Worm (Caenorhabditis elegans) whole organism, young adult: ENCODE results near the gene pals-23.

Experiments used
- B0261.1 ChIP-seq: sonication (generic microtip); optimal IDR thresholded peaks from 2 replicates; lab custom pipeline; 2016; ENCODE audit warnings: mild to moderate bottlenecking, missing genetic modification characterization, moderate library complexity, missing compliant biosample characterization
- F23B12.7 ChIP-seq: sonication (generic microtip); optimal IDR thresholded peaks from 2 replicates; lab custom pipeline; 2017; ENCODE audit warnings: missing genetic modification characterization, mild to moderate bottlenecking, missing compliant biosample characterization, antibody characterized with exemption, moderate library complexity; ENCODE audit not compliant: insufficient read depth
- F52B5.7 ChIP-seq: sonication (generic microtip); optimal IDR thresholded peaks from 2 replicates; lab custom pipeline; 2016; ENCODE audit warnings: mild to moderate bottlenecking, missing genetic modification characterization, missing compliant biosample characterization
- F55B11.4 ChIP-seq: sonication (generic microtip); optimal IDR thresholded peaks from 2 replicates; lab custom pipeline; 2016; ENCODE audit warnings: missing compliant biosample characterization, missing genetic modification characterization, borderline replicate concordance; ENCODE audit not compliant: insufficient read depth
- Y53G8AR.9 ChIP-seq: fragments of 200-800 bp; sonication (Bioruptor generic); conservative IDR thresholded peaks from 2 replicates; pipeline ENCODE4 v1.3.6; 2022; ENCODE audit warnings: missing genetic modification reagents, missing genetic modification characterization, missing compliant biosample characterization
- Y67H2A.10 ChIP-seq: fragments of 200-800 bp; sonication (Bioruptor generic); conservative IDR thresholded peaks from 2 replicates; pipeline ENCODE4 v1.3.6; 2022; ENCODE audit warnings: missing genetic modification reagents, missing genetic modification characterization, missing compliant biosample characterization
- Y79H2A.3 ChIP-seq: fragments of 200-800 bp; sonication (Bioruptor generic); conservative IDR thresholded peaks from 2 replicates; pipeline ENCODE4 v1.3.6; 2022; ENCODE audit warnings: missing genetic modification reagents, missing genetic modification characterization, missing compliant biosample characterization
- ZK185.1 ChIP-seq: sonication (generic microtip); optimal IDR thresholded peaks from 2 replicates; lab custom pipeline; 2016; ENCODE audit warnings: mild to moderate bottlenecking, missing genetic modification characterization, missing compliant biosample characterization; ENCODE audit not compliant: poor library complexity, severe bottlenecking
- attf-3 ChIP-seq: fragments of 200-800 bp; sonication (Bioruptor generic); conservative IDR thresholded peaks from 2 replicates; pipeline ENCODE4 v1.3.6; 2022; ENCODE audit warnings: missing genetic modification reagents, missing genetic modification characterization, missing compliant biosample characterization
- attf-5 ChIP-seq: fragments of 200-800 bp; sonication (Bioruptor generic); optimal IDR thresholded peaks from 2 replicates; lab custom pipeline; 2018; ENCODE audit warnings: mild to moderate bottlenecking, missing genetic modification characterization, missing compliant biosample characterization
- cebp-1 ChIP-seq, 2 experiments: fragments of 200-800 bp in 1 of 2; sonication (Bioruptor generic) in 1 of 2; sonication (generic microtip) in 1 of 2; IDR thresholded peaks in 1 of 2; optimal IDR thresholded peaks in 1 of 2; 2 replicates each; pipeline versions ENCODE4 v1.3.6 to Lab custom; 2017 to 2022; ENCODE audit warnings: missing compliant biosample characterization in 2 of 2, missing genetic modification characterization in 2 of 2, mild to moderate bottlenecking in 1 of 2, missing genetic modification reagents in 1 of 2, moderate library complexity in 1 of 2
- ceh-79 ChIP-seq: sonication (generic microtip); optimal IDR thresholded peaks from 2 replicates; lab custom pipeline; 2017; ENCODE audit warnings: mild to moderate bottlenecking, missing genetic modification characterization, missing compliant biosample characterization
- ceh-91 ChIP-seq: fragments of 200-800 bp; sonication (Bioruptor generic); IDR thresholded peaks from 2 replicates; pipeline ENCODE4 v1.3.6; 2022; ENCODE audit warnings: missing genetic modification reagents, missing genetic modification characterization, missing compliant biosample characterization
- dox-1 ChIP-seq: fragments of 200-800 bp; sonication (Bioruptor generic); IDR thresholded peaks from 2 replicates; pipeline ENCODE4 v1.3.6; 2022; ENCODE audit warnings: missing genetic modification reagents, missing genetic modification characterization, missing compliant biosample characterization
- dpff-1 ChIP-seq: sonication (generic microtip); optimal IDR thresholded peaks from 2 replicates; lab custom pipeline; 2017; ENCODE audit warnings: mild to moderate bottlenecking, missing genetic modification characterization, missing compliant biosample characterization
- egrh-3 ChIP-seq: fragments of 200-800 bp; sonication (Bioruptor generic); IDR thresholded peaks from 2 replicates; pipeline ENCODE4 v1.3.6; 2022; ENCODE audit warnings: missing genetic modification reagents, missing genetic modification characterization, missing compliant biosample characterization
- ekl-4 ChIP-seq: fragments of 200-800 bp; sonication (Bioruptor generic); IDR thresholded peaks from 2 replicates; pipeline ENCODE4 v1.3.6; 2022; ENCODE audit warnings: missing genetic modification reagents, missing genetic modification characterization, missing compliant biosample characterization
- hsf-1 ChIP-seq: fragments of 200-800 bp; sonication (Bioruptor generic); IDR thresholded peaks from 2 replicates; pipeline ENCODE4 v1.3.6; 2022; ENCODE audit warnings: missing genetic modification reagents, missing genetic modification characterization, missing compliant biosample characterization
- let-526 ChIP-seq: fragments of 200-800 bp; sonication (Bioruptor generic); IDR thresholded peaks from 2 replicates; pipeline ENCODE4 v1.3.6; 2022; ENCODE audit warnings: missing genetic modification reagents, missing genetic modification characterization, missing compliant biosample characterization
- let-607 ChIP-seq, 2 experiments: fragments of 200-800 bp in 1 of 2; sonication (Bioruptor generic) in 1 of 2; sonication (generic microtip) in 1 of 2; optimal IDR thresholded peaks; 2 replicates each; lab custom pipeline; 2016 to 2018; ENCODE audit warnings: mild to moderate bottlenecking in 2 of 2, missing compliant biosample characterization in 2 of 2, missing genetic modification characterization in 2 of 2, moderate library complexity in 2 of 2, missing genotype in 1 of 2
- madf-6 ChIP-seq: fragments of 200-800 bp; sonication (Bioruptor generic); IDR thresholded peaks from 2 replicates; pipeline ENCODE4 v1.3.6; 2022; ENCODE audit warnings: missing genetic modification reagents, missing genetic modification characterization, missing compliant biosample characterization
- mcd-1 ChIP-seq: fragments of 200-800 bp; sonication (Bioruptor generic); IDR thresholded peaks from 2 replicates; pipeline ENCODE4 v1.3.6; 2022; ENCODE audit warnings: missing genetic modification reagents, missing genetic modification characterization, missing compliant biosample characterization
- mel-28 ChIP-seq: sonication (generic microtip); optimal IDR thresholded peaks from 2 replicates; lab custom pipeline; 2016; ENCODE audit warnings: borderline replicate concordance, mild to moderate bottlenecking, missing genetic modification characterization, missing compliant biosample characterization
- mxl-1 ChIP-seq: sonication (generic microtip); optimal IDR thresholded peaks from 2 replicates; lab custom pipeline; 2016; ENCODE audit warnings: missing genetic modification characterization, missing compliant biosample characterization
- nfya-1 ChIP-seq: sonication (generic microtip); optimal IDR thresholded peaks from 2 replicates; lab custom pipeline; 2017; ENCODE audit warnings: antibody characterized with exemption, missing compliant biosample characterization, missing genetic modification characterization, borderline replicate concordance; ENCODE audit not compliant: insufficient read depth
- nhr-27 ChIP-seq: fragments of 200-800 bp; sonication (Bioruptor generic); optimal IDR thresholded peaks from 2 replicates; lab custom pipeline; 2018; ENCODE audit warnings: mild to moderate bottlenecking, missing genetic modification characterization, moderate library complexity, missing compliant biosample characterization
- nhr-90 ChIP-seq: sonication (generic microtip); optimal IDR thresholded peaks from 2 replicates; lab custom pipeline; 2016; ENCODE audit warnings: missing genotype, mild to moderate bottlenecking, missing genetic modification characterization, missing compliant biosample characterization
- pbrm-1 ChIP-seq: fragments of 200-800 bp; sonication (Bioruptor generic); IDR thresholded peaks from 2 replicates; pipeline ENCODE4 v1.3.6; 2022; ENCODE audit warnings: missing genetic modification reagents, missing genetic modification characterization, missing compliant biosample characterization
- pha-4 ChIP-seq: fragments of 150-350 bp; sonication (generic microtip); optimal IDR thresholded peaks from 2 replicates; lab custom pipeline; 2014; ENCODE audit warnings: missing biosample characterization, missing genetic modification reagents, missing genetic modification characterization
- repo-1 ChIP-seq: sonication (generic microtip); optimal IDR thresholded peaks from 2 replicates; lab custom pipeline; 2017; ENCODE audit warnings: mild to moderate bottlenecking, missing genetic modification characterization, missing compliant biosample characterization
- sea-2 ChIP-seq: fragments of 200-800 bp; sonication (Bioruptor generic); IDR thresholded peaks from 2 replicates; pipeline ENCODE4 v1.3.6; 2022; ENCODE audit warnings: missing genetic modification characterization, missing compliant biosample characterization
- snpc-1.3 ChIP-seq: sonication (generic microtip); optimal IDR thresholded peaks from 2 replicates; lab custom pipeline; 2017; ENCODE audit warnings: missing genetic modification characterization, mild to moderate bottlenecking, missing compliant biosample characterization, antibody characterized with exemption, moderate library complexity, missing genotype, missing genetic modification reagents; ENCODE audit not compliant: insufficient read depth
- tlf-1 ChIP-seq: fragments of 200-800 bp; sonication (Bioruptor generic); optimal IDR thresholded peaks from 2 replicates; lab custom pipeline; 2018; ENCODE audit warnings: mild to moderate bottlenecking, missing genetic modification characterization, missing compliant biosample characterization
- unc-62 ChIP-seq: fragments of 150-350 bp; optimal IDR thresholded peaks from 2 replicates; lab custom pipeline; 2014; ENCODE audit warnings: missing biosample characterization, missing genetic modification reagents, missing genetic modification characterization
- ztf-18 ChIP-seq: sonication (generic microtip); optimal IDR thresholded peaks from 2 replicates; lab custom pipeline; 2016; ENCODE audit warnings: missing genotype, mild to moderate bottlenecking, missing genetic modification characterization, missing compliant biosample characterization
- ztf-22 ChIP-seq: fragments of 200-800 bp; sonication (Bioruptor generic); optimal IDR thresholded peaks from 2 replicates; lab custom pipeline; 2018; ENCODE audit warnings: mild to moderate bottlenecking, missing genetic modification characterization, moderate library complexity, missing compliant biosample characterization
- ztf-26 ChIP-seq: sonication (generic microtip); optimal IDR thresholded peaks from 2 replicates; lab custom pipeline; 2017; ENCODE audit warnings: missing genetic modification characterization, missing compliant biosample characterization

The pals-23 gene

DNA sequence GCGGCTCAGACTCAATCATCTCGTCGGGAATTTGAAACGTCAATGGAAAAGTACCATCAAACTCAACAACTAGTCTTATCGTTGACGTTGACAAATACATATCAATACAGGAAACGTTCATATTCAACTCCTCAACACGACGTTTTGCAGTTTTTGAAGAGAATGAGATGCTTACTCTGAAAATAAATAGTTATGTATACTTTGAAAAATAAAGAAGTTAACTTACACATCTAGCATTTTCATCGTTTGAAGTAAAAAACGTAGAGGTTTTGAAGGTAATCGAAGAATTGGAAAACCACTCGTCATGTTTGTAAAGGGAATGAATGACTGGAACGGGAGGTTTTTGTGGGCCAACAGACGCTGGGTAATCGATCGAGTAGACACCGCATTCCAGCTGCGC lies 16.3 kb downstream of the pals-23 start, which contains the start of gene fbxb-81:
Gene fbxb-81, minus strand, starts transcription at position 314 of the 400 bp plus-strand sequence.
- TF ChIP-seq B0261.1 (tag; lab: Kevin White, UChicago) (no peak), let-526 (no peak), pha-4 (tag; lab: Kevin White, UChicago) (no peak), dox-1 (no peak), F23B12.7 (tag; lab: Kevin White, UChicago) (no peak), F55B11.4 (tag; lab: Kevin White, UChicago) (no peak), sea-2 (GFP tag; lab: Robert Waterston, UW) (no peak), hsf-1 (no peak), mel-28 (tag; lab: Kevin White, UChicago) (no peak), madf-6 (GFP tag; lab: Robert Waterston, UW) (no peak)

DNA sequence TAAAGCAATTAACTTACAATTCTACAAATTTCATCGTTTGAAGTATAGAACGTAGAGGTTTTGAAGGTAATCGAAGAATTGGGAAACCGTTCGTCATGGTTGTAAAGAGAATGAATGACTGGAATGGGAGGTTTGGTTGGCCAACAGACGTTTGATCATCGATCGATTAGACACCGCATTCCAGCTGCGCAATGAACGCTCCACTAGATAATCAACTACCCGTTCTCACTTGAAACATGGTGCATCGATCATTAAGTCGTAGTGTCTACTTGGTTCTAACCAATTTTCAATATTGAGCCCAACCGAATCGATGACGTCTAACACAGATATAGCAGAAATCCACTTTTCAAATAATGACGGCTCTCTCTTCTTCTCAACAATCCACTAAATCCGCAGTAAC lies 18.5 kb downstream of the pals-23 start, which contains the start of gene fbxb-82:
Gene fbxb-82, minus strand, starts transcription at position 101 of the 400 bp plus-strand sequence.
- no peak for TF ChIP-seq ceh-79
- TF ChIP-seq repo-1: no peak
- TF ChIP-seq attf-5 (GFP tag; lab: Kevin White, UChicago): no peak
- TF ChIP-seq pbrm-1 (GFP tag; lab: Robert Waterston, UW): no peak
- no peak for TF ChIP-seq sea-2 (GFP tag; lab: Robert Waterston, UW)
- TF ChIP-seq let-607 (tag; optimal IDR thresholded peaks at IDR 0.05; lab: Kevin White, UChicago): no peak
- TF ChIP-seq snpc-1.3 (tag; lab: Kevin White, UChicago): no peak
- TF ChIP-seq tlf-1 (GFP tag; lab: Kevin White, UChicago): no peak
- no peak for TF ChIP-seq ztf-18 (tag; lab: Kevin White, UChicago)
- no peak for TF ChIP-seq ztf-22 (GFP tag; lab: Kevin White, UChicago)

DNA sequence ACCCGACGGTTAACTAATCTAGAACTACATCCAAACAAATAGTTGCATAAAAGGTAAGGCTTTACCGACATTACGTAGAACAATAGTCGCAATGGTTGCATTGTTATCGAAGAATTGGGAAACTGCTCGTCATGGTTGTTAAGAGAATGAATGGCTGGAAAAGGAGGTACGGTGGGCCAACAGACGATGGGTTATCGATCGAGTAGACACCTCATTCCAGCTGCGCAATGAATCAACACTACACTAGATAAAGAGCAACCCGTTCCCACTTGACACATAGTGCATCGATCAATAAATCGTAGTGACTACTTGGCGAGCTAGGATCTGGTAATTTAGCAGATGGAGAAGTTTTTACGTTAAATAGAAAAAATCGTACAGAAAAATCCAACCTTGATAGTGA lies 20.5 kb downstream of the pals-23 start, which contains the start of the genes T17A3.12 and fbxb-83:
Gene T17A3.12, minus strand, starts transcription at position 101 of the 400 bp plus-strand sequence.
Gene fbxb-83, minus strand, starts transcription at position 134 of the 400 bp plus-strand sequence.
- TF ChIP-seq mcd-1 (GFP tag; lab: Robert Waterston, UW): no peak
- no peak for TF ChIP-seq ceh-79
- no peak for TF ChIP-seq pha-4 (tag; lab: Kevin White, UChicago)
- no peak for TF ChIP-seq F52B5.7 (tag; lab: Kevin White, UChicago)

DNA sequence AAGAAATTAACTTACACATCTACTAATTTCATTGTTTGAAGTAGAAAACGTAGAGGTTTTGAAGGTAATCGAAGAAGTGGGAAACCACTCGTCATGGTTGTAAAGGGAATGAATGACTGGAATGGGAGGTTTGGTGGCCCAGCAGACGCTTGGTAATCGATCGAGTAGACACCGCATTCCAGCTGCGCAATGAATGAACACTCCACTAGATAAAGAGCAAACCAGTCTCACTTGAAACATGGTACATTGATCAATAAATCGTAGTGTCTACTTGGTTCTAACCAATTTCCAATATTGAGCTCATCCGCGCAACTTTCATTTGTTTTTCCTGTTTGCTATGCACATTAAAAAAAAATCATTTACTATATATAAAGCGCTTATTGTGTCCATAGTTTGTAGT lies 21.8 kb downstream of the pals-23 start, which contains the start of gene fbxb-84:
Gene fbxb-84, minus strand, starts transcription at position 101 of the 400 bp plus-strand sequence.
- TF ChIP-seq ZK185.1 (tag; lab: Kevin White, UChicago): no peak
- TF ChIP-seq nhr-90 (tag; lab: Kevin White, UChicago): no peak
- no peak for TF ChIP-seq cebp-1 (GFP tag; IDR thresholded peaks at IDR 0.05; lab: Robert Waterston, UW)
- TF ChIP-seq cebp-1 (tag; optimal IDR thresholded peaks at IDR 0.05; lab: Kevin White, UChicago): no peak
- TF ChIP-seq nfya-1 (tag; lab: Kevin White, UChicago): no peak
- TF ChIP-seq unc-62: no peak
- TF ChIP-seq Y53G8AR.9: no peak
- no peak for TF ChIP-seq ekl-4 (GFP tag; lab: Robert Waterston, UW)
- TF ChIP-seq attf-3: no peak
- no peak for TF ChIP-seq mxl-1
- no peak for TF ChIP-seq madf-6 (GFP tag; lab: Robert Waterston, UW)
- TF ChIP-seq egrh-3: no peak
- TF ChIP-seq Y79H2A.3 (GFP tag; lab: Robert Waterston, UW): no peak
- no peak for TF ChIP-seq ceh-91 (GFP tag; lab: Robert Waterston, UW)
- no peak for TF ChIP-seq F52B5.7 (tag; lab: Kevin White, UChicago)
- TF ChIP-seq Y67H2A.10 (GFP tag; lab: Robert Waterston, UW): no peak
- no peak for TF ChIP-seq nhr-27
- no peak for TF ChIP-seq ztf-22 (GFP tag; lab: Kevin White, UChicago)
- no peak for TF ChIP-seq dpff-1
- no peak for TF ChIP-seq repo-1
- no peak for TF ChIP-seq ztf-26 (tag; lab: Kevin White, UChicago)
